1 fruit fly cellular context compared by ENCODE assay signal in genomic region chr3R:31213227-31213626, dm6.
TF ChIP-seq lines count a peak whose summit lies in the region.

Gene Zwilch, minus strand, starts transcription at chr3R:31213376.
Gene CG1542, plus strand, starts transcription at chr3R:31213458.

TF ChIP-seq in whole organism, embryonic, 481 proteins besides CTCF, POLR2A, EP300 and RAD21 (continued from another document and continues in another):
- TF ChIP-seq CG15011 (GFP tag; optimal IDR thresholded peaks at IDR 0.05; lab: Kevin White, UChicago) (no peak), gsb (GFP tag; IDR thresholded peaks at IDR 0.05; lab: Robert Waterston, UW) (no peak), tin (GFP tag; optimal IDR thresholded peaks at IDR 0.05; lab: Kevin White, UChicago) (no peak), da (GFP tag; optimal IDR thresholded peaks at IDR 0.05; lab: Kevin White, UChicago) (no peak), CG9797 (GFP tag; optimal IDR thresholded peaks at IDR 0.05; lab: Kevin White, UChicago) (peak; percentile 98), dysf (GFP tag; IDR thresholded peaks at IDR 0.05; lab: Robert Waterston, UW) (no peak), peb (GFP tag; IDR thresholded peaks at IDR 0.05; lab: Robert Waterston, UW) (no peak), CG17359 (tag; optimal IDR thresholded peaks at IDR 0.05; lab: Kevin White, UChicago) (no peak), gcm (GFP tag; optimal IDR thresholded peaks at IDR 0.05; lab: Kevin White, UChicago) (no peak), CG6654 (GFP tag; optimal IDR thresholded peaks at IDR 0.05; lab: Kevin White, UChicago) (no peak), CG33557 (GFP tag; optimal IDR thresholded peaks at IDR 0.05; lab: Kevin White, UChicago) (no peak), fru (optimal IDR thresholded peaks at IDR 0.05; lab: Kevin White, UChicago) (no peak), ara (GFP tag; IDR thresholded peaks at IDR 0.05; lab: Robert Waterston, UW) (no peak), eyg (GFP tag; optimal IDR thresholded peaks at IDR 0.05; lab: Kevin White, UChicago) (no peak), CG16813 (GFP tag; IDR thresholded peaks at IDR 0.05; lab: Robert Waterston, UW; ENCODE audit: partially characterized antibody) (peak; percentile 78), CG18619 (GFP tag; optimal IDR thresholded peaks at IDR 0.05; lab: Kevin White, UChicago) (no peak), Ada2b (GFP tag; IDR thresholded peaks at IDR 0.05; lab: Robert Waterston, UW) (no peak), kah (GFP tag; optimal IDR thresholded peaks at IDR 0.05; lab: Kevin White, UChicago) (no peak), CG4854 (GFP tag; optimal IDR thresholded peaks at IDR 0.05; lab: Kevin White, UChicago) (no peak), CG10366 (GFP tag; IDR thresholded peaks at IDR 0.05; lab: Robert Waterston, UW) (no peak), Lim3 (GFP tag; IDR thresholded peaks at IDR 0.05; lab: Robert Waterston, UW) (no peak), CG17829 (tag; optimal IDR thresholded peaks at IDR 0.05; lab: Kevin White, UChicago) (peak; percentile 41), Lhr (GFP tag; optimal IDR thresholded peaks at IDR 0.05; lab: Kevin White, UChicago) (no peak), NC2α (GFP tag; optimal IDR thresholded peaks at IDR 0.05; lab: Kevin White, UChicago) (no peak), Camta (GFP tag; optimal IDR thresholded peaks at IDR 0.05; lab: Kevin White, UChicago) (no peak), Sry-β (GFP tag; optimal IDR thresholded peaks at IDR 0.05; lab: Kevin White, UChicago) (no peak), CG15696 (tag; optimal IDR thresholded peaks at IDR 0.05; lab: Kevin White, UChicago) (no peak), lmd (GFP tag; IDR thresholded peaks at IDR 0.05; lab: Robert Waterston, UW) (no peak), pum (GFP tag; optimal IDR thresholded peaks at IDR 0.05; lab: Kevin White, UChicago) (no peak), CG7745 (tag; optimal IDR thresholded peaks at IDR 0.05; lab: Kevin White, UChicago) (no peak), Pdp1 (GFP tag; optimal IDR thresholded peaks at IDR 0.05; lab: Kevin White, UChicago) (no peak), Mes4 (GFP tag; optimal IDR thresholded peaks at IDR 0.05; lab: Kevin White, UChicago) (no peak), tll (GFP tag; optimal IDR thresholded peaks at IDR 0.05; lab: Kevin White, UChicago) (no peak), tgo (GFP tag; IDR thresholded peaks at IDR 0.05; lab: Robert Waterston, UW) (no peak), yki (optimal IDR thresholded peaks at IDR 0.05; lab: Kevin White, UChicago) (no peak), NK7.1 (GFP tag; optimal IDR thresholded peaks at IDR 0.05; lab: Kevin White, UChicago) (no peak), HmgD (GFP tag; optimal IDR thresholded peaks at IDR 0.05; lab: Kevin White, UChicago) (peak; percentile 64), Elba2 (GFP tag; optimal IDR thresholded peaks at IDR 0.05; lab: Kevin White, UChicago) (no peak), Atf-2 (GFP tag; optimal IDR thresholded peaks at IDR 0.05; lab: Kevin White, UChicago) (no peak), wek (GFP tag; optimal IDR thresholded peaks at IDR 0.05; lab: Kevin White, UChicago) (no peak), jigr1 (GFP tag; IDR thresholded peaks at IDR 0.05; lab: Robert Waterston, UW) (no peak), CG1233 (GFP tag; optimal IDR thresholded peaks at IDR 0.05; lab: Kevin White, UChicago) (no peak), Optix (GFP tag; IDR thresholded peaks at IDR 0.05; lab: Robert Waterston, UW) (no peak), CG3281 (GFP tag; optimal IDR thresholded peaks at IDR 0.05; lab: Kevin White, UChicago) (no peak), org-1 (GFP tag; optimal IDR thresholded peaks at IDR 0.05; lab: Kevin White, UChicago) (no peak), CG13123 (GFP tag; optimal IDR thresholded peaks at IDR 0.05; lab: Kevin White, UChicago) (no peak), gro (GFP tag; optimal IDR thresholded peaks at IDR 0.05; lab: Kevin White, UChicago) (no peak), CG7786 (GFP tag; optimal IDR thresholded peaks at IDR 0.05; lab: Kevin White, UChicago) (no peak), gsb-n (tag; optimal IDR thresholded peaks at IDR 0.05; lab: Kevin White, UChicago) (no peak), CG32532 (GFP tag; IDR thresholded peaks at IDR 0.05; lab: Robert Waterston, UW) (no peak), Vsx1 (GFP tag; optimal IDR thresholded peaks at IDR 0.05; lab: Kevin White, UChicago) (no peak), CG12659 (GFP tag; optimal IDR thresholded peaks at IDR 0.05; lab: Kevin White, UChicago) (peak; percentile 62), row (GFP tag; IDR thresholded peaks at IDR 0.05; lab: Robert Waterston, UW) (no peak; the same call in 2 of the 3 replicates), CG18599 (GFP tag; optimal IDR thresholded peaks at IDR 0.05; lab: Kevin White, UChicago) (no peak), Chrac-16 (GFP tag; optimal IDR thresholded peaks at IDR 0.05; lab: Kevin White, UChicago) (no peak), Side (GFP tag; optimal IDR thresholded peaks at IDR 0.05; lab: Kevin White, UChicago) (no peak), zfh2 (GFP tag; optimal IDR thresholded peaks at IDR 0.05; lab: Kevin White, UChicago) (no peak), sr (GFP tag; IDR thresholded peaks at IDR 0.05; lab: Robert Waterston, UW) (no peak), CG15479 (GFP tag; optimal IDR thresholded peaks at IDR 0.05; lab: Kevin White, UChicago) (no peak), CG11085 (GFP tag; IDR thresholded peaks at IDR 0.05; lab: Robert Waterston, UW) (no peak), CG32767 (GFP tag; IDR thresholded peaks at IDR 0.05; lab: Robert Waterston, UW) (no peak), HmgZ (tag; optimal IDR thresholded peaks at IDR 0.05; lab: Kevin White, UChicago) (peak; percentile 66), dmrt99B (tag; optimal IDR thresholded peaks at IDR 0.05; lab: Kevin White, UChicago) (no peak), Sox102F (GFP tag; optimal IDR thresholded peaks at IDR 0.05; lab: Kevin White, UChicago) (no peak), CG17802 (tag; optimal IDR thresholded peaks at IDR 0.05; lab: Kevin White, UChicago) (no peak), Oli (tag; optimal IDR thresholded peaks at IDR 0.05; lab: Kevin White, UChicago) (no peak), zen2 (GFP tag; IDR thresholded peaks at IDR 0.05; lab: Robert Waterston, UW; ENCODE audit: partially characterized antibody) (peak; percentile 77; the same call in 2 of the 3 replicates), abd-A (tag; optimal IDR thresholded peaks at IDR 0.05; lab: Kevin White, UChicago) (no peak), D19A (tag; optimal IDR thresholded peaks at IDR 0.05; lab: Kevin White, UChicago) (no peak), hbn (GFP tag; IDR thresholded peaks at IDR 0.05; lab: Robert Waterston, UW; ENCODE audit: partially characterized antibody) (peak; percentile 78), bcd (GFP tag; optimal IDR thresholded peaks at IDR 0.05; lab: Kevin White, UChicago) (no peak), CG14667 (GFP tag; IDR thresholded peaks at IDR 0.05; lab: Robert Waterston, UW) (no peak), tx (GFP tag; optimal IDR thresholded peaks at IDR 0.05; lab: Kevin White, UChicago) (no peak), H15 (GFP tag; IDR thresholded peaks at IDR 0.05; lab: Robert Waterston, UW) (no peak), CG12942 (GFP tag; optimal IDR thresholded peaks at IDR 0.05; lab: Kevin White, UChicago) (no peak), eve (GFP tag; optimal IDR thresholded peaks at IDR 0.05; lab: Kevin White, UChicago) (no peak), tap (tag; optimal IDR thresholded peaks at IDR 0.05; lab: Kevin White, UChicago) (no peak), CG2116 (GFP tag; optimal IDR thresholded peaks at IDR 0.05; lab: Kevin White, UChicago) (peak; percentile 90), CG7372 (GFP tag; IDR thresholded peaks at IDR 0.05; lab: Robert Waterston, UW) (no peak), esg (GFP tag; conservative IDR thresholded peaks at IDR 0.05; lab: Robert Waterston, UW) (no peak), lov (optimal IDR thresholded peaks at IDR 0.05; lab: Kevin White, UChicago) (no peak), lov (GFP tag; IDR thresholded peaks at IDR 0.05; lab: Robert Waterston, UW) (no peak), tna (GFP tag; IDR thresholded peaks at IDR 0.05; lab: Robert Waterston, UW; ENCODE audit: partially characterized antibody) (peak; percentile 65), Deaf1 (tag; optimal IDR thresholded peaks at IDR 0.05; lab: Kevin White, UChicago) (no peak), Dref (GFP tag; IDR thresholded peaks at IDR 0.05; lab: Robert Waterston, UW) (peak; percentile 96), Abd-B (GFP tag; optimal IDR thresholded peaks at IDR 0.05; lab: Kevin White, UChicago) (peak; percentile 45), Oaz (GFP tag; IDR thresholded peaks at IDR 0.05; lab: Robert Waterston, UW) (no peak), nau (GFP tag; optimal IDR thresholded peaks at IDR 0.05; lab: Kevin White, UChicago) (no peak), pan (optimal IDR thresholded peaks at IDR 0.05; lab: Kevin White, UChicago) (no peak), pan (GFP tag; optimal IDR thresholded peaks at IDR 0.05 in 1 of 2, IDR thresholded peaks at IDR 0.05 in 1 of 2) (no peak), sisA (GFP tag; IDR thresholded peaks at IDR 0.05; lab: Robert Waterston, UW) (no peak), dmrt11E (tag; optimal IDR thresholded peaks at IDR 0.05; lab: Kevin White, UChicago) (no peak), Lpt (GFP tag; optimal IDR thresholded peaks at IDR 0.05; lab: Kevin White, UChicago) (no peak), CG1602 (GFP tag; optimal IDR thresholded peaks at IDR 0.05; lab: Kevin White, UChicago) (no peak), GATAe (GFP tag; conservative IDR thresholded peaks at IDR 0.05; lab: Robert Waterston, UW) (no peak), nmo (GFP tag; optimal IDR thresholded peaks at IDR 0.05; lab: Kevin White, UChicago) (no peak), CG7963 (GFP tag; IDR thresholded peaks at IDR 0.05; lab: Robert Waterston, UW; ENCODE audit: partially characterized antibody) (peak; percentile 74), CG4328 (GFP tag; optimal IDR thresholded peaks at IDR 0.05; lab: Kevin White, UChicago) (no peak), CG11456 (GFP tag; IDR thresholded peaks at IDR 0.05; lab: Robert Waterston, UW) (no peak), Six4 (GFP tag; optimal IDR thresholded peaks at IDR 0.05; lab: Kevin White, UChicago) (no peak), CG7928 (GFP tag; optimal IDR thresholded peaks at IDR 0.05; lab: Kevin White, UChicago) (no peak), stwl (tag; optimal IDR thresholded peaks at IDR 0.05; lab: Kevin White, UChicago) (peak; percentile 92), Rx (GFP tag; IDR thresholded peaks at IDR 0.05; lab: Robert Waterston, UW) (no peak), nerfin-2 (GFP tag; IDR thresholded peaks at IDR 0.05; lab: Robert Waterston, UW; ENCODE audit: partially characterized antibody) (peak; percentile 79), danr (GFP tag; IDR thresholded peaks at IDR 0.05; lab: Robert Waterston, UW) (no peak), pita (GFP tag; optimal IDR thresholded peaks at IDR 0.05; lab: Kevin White, UChicago) (no peak), MBD-R2 (GFP tag; IDR thresholded peaks at IDR 0.05; lab: Robert Waterston, UW) (peak; percentile 91), knrl (GFP tag; IDR thresholded peaks at IDR 0.05; lab: Robert Waterston, UW; ENCODE audit: partially characterized antibody) (peak; percentile 67), ato (GFP tag; IDR thresholded peaks at IDR 0.05; lab: Robert Waterston, UW; ENCODE audit: partially characterized antibody) (peak; percentile 77), Sin3A (optimal IDR thresholded peaks at IDR 0.05; lab: Kevin White, UChicago) (peak; percentile 58), D19B (GFP tag; optimal IDR thresholded peaks at IDR 0.05; lab: Kevin White, UChicago) (no peak), CG8290 (GFP tag; optimal IDR thresholded peaks at IDR 0.05; lab: Kevin White, UChicago) (no peak), CG8290 (tag; optimal IDR thresholded peaks at IDR 0.05; lab: Kevin White, UChicago) (no peak), luna (GFP tag; optimal IDR thresholded peaks at IDR 0.05; lab: Kevin White, UChicago) (no peak), CG30431 (GFP tag; optimal IDR thresholded peaks at IDR 0.05; lab: Kevin White, UChicago) (no peak), CG15514 (GFP tag; optimal IDR thresholded peaks at IDR 0.05; lab: Kevin White, UChicago) (peak; percentile 72), Med (GFP tag; lab: Kevin White, UChicago) (no peak), CG4404 (GFP tag; IDR thresholded peaks at IDR 0.05; lab: Robert Waterston, UW) (no peak), mirr (GFP tag; optimal IDR thresholded peaks at IDR 0.05; lab: Kevin White, UChicago) (no peak), trh (GFP tag; optimal IDR thresholded peaks at IDR 0.05; lab: Kevin White, UChicago) (no peak), sima (GFP tag; optimal IDR thresholded peaks at IDR 0.05; lab: Kevin White, UChicago) (no peak), vnd (GFP tag; IDR thresholded peaks at IDR 0.05; lab: Robert Waterston, UW; ENCODE audit: partially characterized antibody) (peak; percentile 60; the same call in 2 of the 3 replicates), CG7839 (tag; optimal IDR thresholded peaks at IDR 0.05; lab: Kevin White, UChicago) (no peak), Meics (GFP tag; optimal IDR thresholded peaks at IDR 0.05; lab: Kevin White, UChicago) (no peak), NfI (GFP tag; optimal IDR thresholded peaks at IDR 0.05; lab: Kevin White, UChicago) (no peak), jumu (GFP tag; optimal IDR thresholded peaks at IDR 0.05; lab: Kevin White, UChicago) (no peak), CG15601 (tag; optimal IDR thresholded peaks at IDR 0.05; lab: Kevin White, UChicago) (no peak), CG14965 (GFP tag; optimal IDR thresholded peaks at IDR 0.05; lab: Kevin White, UChicago; ENCODE audit: borderline replicate concordance) (no peak), slp2 (GFP tag; optimal IDR thresholded peaks at IDR 0.05; lab: Kevin White, UChicago) (no peak), rib (GFP tag; IDR thresholded peaks at IDR 0.05; lab: Robert Waterston, UW) (no peak), CG17328 (GFP tag; IDR thresholded peaks at IDR 0.05; lab: Robert Waterston, UW) (no peak), seq (GFP tag; IDR thresholded peaks at IDR 0.05; lab: Robert Waterston, UW) (no peak), CG5180 (GFP tag; optimal IDR thresholded peaks at IDR 0.05; lab: Kevin White, UChicago) (no peak), Spps (tag; optimal IDR thresholded peaks at IDR 0.05; lab: Kevin White, UChicago) (no peak), CG31365 (tag; optimal IDR thresholded peaks at IDR 0.05; lab: Kevin White, UChicago) (no peak), cad (GFP tag; optimal IDR thresholded peaks at IDR 0.05; lab: Kevin White, UChicago) (peak; percentile 12), CG1603 (tag; optimal IDR thresholded peaks at IDR 0.05; lab: Kevin White, UChicago) (no peak), shn (GFP tag; optimal IDR thresholded peaks at IDR 0.05; lab: Kevin White, UChicago) (no peak), chn (GFP tag; optimal IDR thresholded peaks at IDR 0.05; lab: Kevin White, UChicago) (no peak), wdn (GFP tag; IDR thresholded peaks at IDR 0.05; lab: Robert Waterston, UW) (no peak)
